Worm (Caenorhabditis elegans): ENCODE data around the gene best-16.

DNA sequence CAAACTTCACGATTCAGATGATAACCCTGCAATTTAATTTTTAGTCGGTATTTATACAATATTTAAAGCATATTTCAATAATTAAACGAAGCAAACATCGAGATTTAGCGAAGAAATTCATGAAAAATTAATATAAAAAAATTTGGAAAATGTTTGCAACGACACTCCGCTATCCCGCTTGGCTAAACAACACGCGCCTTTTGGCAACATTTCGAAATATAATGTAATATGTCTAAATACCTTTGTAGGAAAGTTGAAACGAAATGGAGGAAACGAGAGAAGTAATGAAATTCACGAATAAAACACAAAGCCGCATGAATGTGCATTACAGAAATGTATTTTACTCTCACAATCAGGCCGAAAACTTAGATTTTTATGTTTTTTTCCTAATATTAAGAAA lies 29.9 kb downstream of the best-16 start, which contains the start of gene rpc-1:
- TF ChIP-seq ztf-11 (tag; optimal IDR thresholded peaks at IDR 0.05) (no peak), ceh-16 (tag; optimal IDR thresholded peaks at IDR 0.05) (no peak), nhr-28 (tag; optimal IDR thresholded peaks at IDR 0.05) (no peak), jun-1 (tag; optimal IDR thresholded peaks at IDR 0.05) (no peak), snpc-4 (tag; optimal IDR thresholded peaks at IDR 0.05) (no peak), nhr-12 (tag; optimal IDR thresholded peaks at IDR 0.05) (no peak), ceh-82 (tag; optimal IDR thresholded peaks at IDR 0.05) (no peak), aly-2 (tag; optimal IDR thresholded peaks at IDR 0.05) (no peak), elt-2 (tag; optimal IDR thresholded peaks at IDR 0.05) (no peak), egl-27 (tag; optimal IDR thresholded peaks at IDR 0.05) (no peak)
